Worm (Caenorhabditis elegans) whole organism, L4 larva: ENCODE measurements around the gene alkb-8.

Source experiments
- T20F7.1 ChIP-seq: fragments of 200-800 bp; sonication (Bioruptor generic); optimal IDR thresholded peaks from 2 replicates; lab custom pipeline; 2018; ENCODE audit warnings: mild to moderate bottlenecking, missing genetic modification characterization, missing compliant biosample characterization
- aha-1 ChIP-seq: fragments of 150-350 bp; peaks from one replicate; lab custom pipeline; 2014; ENCODE audit warnings: missing biosample characterization, missing genetic modification characterization
- ama-1 ChIP-seq: fragments of 150-350 bp; optimal IDR thresholded peaks from 2 replicates; lab custom pipeline; 2014; ENCODE audit warnings: inconsistent platforms, mixed read lengths
- ceh-28 ChIP-seq: fragments of 150-350 bp; optimal IDR thresholded peaks from 2 replicates; lab custom pipeline; 2014; ENCODE audit warnings: missing biosample characterization, missing genetic modification reagents, missing genetic modification characterization
- fos-1 ChIP-seq: fragments of 150-350 bp; optimal IDR thresholded peaks from 2 replicates; lab custom pipeline; 2014; ENCODE audit warnings: missing biosample characterization, missing genetic modification characterization
- gei-8 ChIP-seq: fragments of 200-800 bp; sonication (Bioruptor generic); optimal IDR thresholded peaks from 2 replicates; lab custom pipeline; 2018; ENCODE audit warnings: mild to moderate bottlenecking, missing genetic modification characterization, missing compliant biosample characterization
- hlh-30 ChIP-seq: sonication (generic microtip); optimal IDR thresholded peaks from 2 replicates; lab custom pipeline; 2017; ENCODE audit warnings: antibody characterized with exemption, mild to moderate bottlenecking, missing genetic modification characterization, missing compliant biosample characterization; ENCODE audit not compliant: insufficient read depth
- lin-13 ChIP-seq: fragments of 150-350 bp; optimal IDR thresholded peaks from 2 replicates; lab custom pipeline; 2014; ENCODE audit warnings: missing biosample characterization, missing genetic modification reagents, missing genetic modification characterization
- nhr-25 ChIP-seq: sonication (generic microtip); optimal IDR thresholded peaks from 2 replicates; lab custom pipeline; 2017; ENCODE audit warnings: missing genetic modification characterization, mild to moderate bottlenecking, missing compliant biosample characterization, antibody characterized with exemption, moderate library complexity, borderline replicate concordance; ENCODE audit not compliant: insufficient read depth
- nhr-76 ChIP-seq: fragments of 150-350 bp; optimal IDR thresholded peaks from 2 replicates; lab custom pipeline; 2014; ENCODE audit warnings: missing biosample characterization, missing genetic modification characterization
- unc-130 ChIP-seq: sonication (generic microtip); optimal IDR thresholded peaks from 2 replicates; lab custom pipeline; 2016; ENCODE audit warnings: missing genetic modification reagents, missing genetic modification characterization, missing compliant biosample characterization
- unc-62 ChIP-seq, 3 experiments: fragments of 150-350 bp in 1 of 3; sonication (generic microtip); optimal IDR thresholded peaks in 2 of 3; peaks in 1 of 3; 1 replicate in 1 of 3; 2 replicates in 2 of 3; lab custom pipeline; 2014 to 2017; ENCODE audit warnings: missing biosample characterization in 3 of 3, missing genetic modification characterization in 3 of 3, missing genetic modification reagents in 3 of 3, missing genotype in 1 of 3
- vab-7 ChIP-seq: fragments of 200-800 bp; sonication (Bioruptor generic); IDR thresholded peaks from 2 replicates; pipeline ENCODE4 v1.3.6; 2022; ENCODE audit warnings: missing genetic modification reagents, missing genetic modification characterization, missing compliant biosample characterization

DNA sequence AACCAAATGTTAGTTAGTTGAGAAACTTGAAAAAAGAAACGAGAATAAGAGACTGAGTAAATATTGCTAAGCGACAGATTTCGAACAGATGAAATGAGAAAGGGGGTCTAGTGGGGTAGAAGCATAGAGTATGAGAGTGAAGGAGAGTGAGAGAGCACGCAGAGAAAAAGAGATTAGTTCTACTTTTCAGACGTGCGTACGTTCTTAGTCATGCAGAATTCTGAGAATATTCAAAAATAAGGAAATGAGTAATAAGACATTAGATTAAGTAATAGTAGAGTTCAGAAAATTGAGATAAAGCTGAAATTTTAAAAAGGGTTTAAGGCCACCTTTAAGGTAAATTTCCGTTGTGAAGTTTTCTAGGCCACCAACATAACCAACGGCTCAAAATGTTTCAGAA, 38.1 kb upstream of the alkb-8 start:
- TF ChIP-seq nhr-76 (no peak), gei-8 (no peak), nhr-25 (tag; lab: Kevin White, UChicago) (no peak), T20F7.1 (GFP tag; lab: Kevin White, UChicago) (no peak), unc-62 (GFP tag; optimal IDR thresholded peaks at IDR 0.05 in 1 of 2; lab: Kevin White, UChicago) (no peak), unc-62 (tag; optimal IDR thresholded peaks at IDR 0.05; lab: Kevin White, UChicago) (no peak), aha-1 (tag; lab: Kevin White, UChicago) (no peak), hlh-30 (tag; lab: Kevin White, UChicago) (no peak), vab-7 (GFP tag; lab: Robert Waterston, UW) (no peak), ceh-28 (tag; lab: Kevin White, UChicago) (no peak), ama-1 (lab: Kevin White, UChicago) (no peak), unc-130 (GFP tag; lab: Kevin White, UChicago) (no peak), lin-13 (GFP tag; lab: Kevin White, UChicago) (no peak), fos-1 (tag; lab: Kevin White, UChicago) (no peak)
